Fruit fly (Drosophila melanogaster) whole organism: ENCODE results near the gene Vha13.

Experiments used
- Dll ChIP-seq: fragments of >200 bp; optimal IDR thresholded peaks from 2 replicates; lab custom pipeline; 2017
- EcR ChIP-seq, 2 experiments: fragments of >200 bp; optimal IDR thresholded peaks; 2 replicates each; lab custom pipeline; 2017; ENCODE audit warnings: missing biosample characterization in 2 of 2, missing genetic modification characterization in 2 of 2, missing genetic modification reagents in 2 of 2
- pan ChIP-seq: fragments of >200 bp; optimal IDR thresholded peaks from 2 replicates; lab custom pipeline; 2017
- psq ChIP-seq: fragments of >200 bp; optimal IDR thresholded peaks from 2 replicates; lab custom pipeline; 2017

dm6 chr3R:19682424-19682823, 38.2 kb upstream of the Vha13 start:
- TF ChIP-seq psq (lab: Kevin White, UChicago) (no peak), pan (no peak), EcR (GFP tag; optimal IDR thresholded peaks at IDR 0.05; lab: Kevin White, UChicago) (no peak), Dll (lab: Kevin White, UChicago) (no peak)
